Worm (Caenorhabditis elegans): ENCODE results near the gene F38B6.6.
A peak's percentile ranks its signal among the peaks of the same experiment; 100 is the strongest.

The F38B6.6 gene

DNA sequence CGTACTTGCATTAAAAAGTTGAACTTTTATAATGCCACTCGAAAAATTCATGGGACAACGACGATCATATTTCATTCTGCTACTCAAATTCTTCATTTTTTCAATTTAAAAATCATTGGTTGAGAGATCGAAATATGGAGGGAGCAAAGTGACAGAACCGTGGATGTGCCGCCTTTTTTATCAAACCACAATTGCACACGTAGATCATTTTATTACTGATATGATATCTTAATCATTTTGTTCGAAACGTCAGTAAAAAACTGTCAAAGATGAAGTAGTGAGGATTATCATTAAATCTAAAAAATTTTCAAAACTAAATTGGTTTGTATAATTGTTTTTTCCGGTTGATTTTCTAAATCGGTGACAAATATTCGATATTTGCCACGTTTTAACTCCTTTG, 35.7 kb downstream of the F38B6.6 start:
- TF ChIP-seq lim-7 (GFP tag; IDR thresholded peaks at IDR 0.05) = no peak
- no peak for TF ChIP-seq dmd-8 (GFP tag; IDR thresholded peaks at IDR 0.05)
- peak; percentile 62; the same call in 1 of the 2 replicates for TF ChIP-seq php-3 (GFP tag; IDR thresholded peaks at IDR 0.05)
- TF ChIP-seq ceh-82 (tag; optimal IDR thresholded peaks at IDR 0.05) = no peak
- peak in 1 of 2 experiments; percentile 34 for TF ChIP-seq unc-62 (GFP tag; optimal IDR thresholded peaks at IDR 0.05 in 1 of 2)
- TF ChIP-seq unc-62 (tag; optimal IDR thresholded peaks at IDR 0.05) = no peak
- no peak for TF ChIP-seq lin-39 (tag; optimal IDR thresholded peaks at IDR 0.05)
- TF ChIP-seq hlh-11 (tag; optimal IDR thresholded peaks at IDR 0.05) = peak; percentile 32
- TF ChIP-seq ZK546.5 (tag; optimal IDR thresholded peaks at IDR 0.05) = no peak
- no peak for TF ChIP-seq aly-2 (tag; optimal IDR thresholded peaks at IDR 0.05)
- peak; percentile 53 for TF ChIP-seq pqm-1 (tag; optimal IDR thresholded peaks at IDR 0.05)
- peak; percentile 79 for TF ChIP-seq dmd-6 (GFP tag; IDR thresholded peaks at IDR 0.05)
- no peak for TF ChIP-seq hlh-30 (tag; optimal IDR thresholded peaks at IDR 0.05; ENCODE audit: insufficient read depth)
- no peak for TF ChIP-seq Y75B8A.6 (GFP tag; IDR thresholded peaks at IDR 0.05)
- TF ChIP-seq dve-1 (tag; optimal IDR thresholded peaks at IDR 0.05; ENCODE audit: insufficient read depth) = peak; percentile 66
- TF ChIP-seq tra-1 (GFP tag; IDR thresholded peaks at IDR 0.05) = 0 out of 2 replicates have a peak, but pooled peaks have one; percentile 38
- TF ChIP-seq nhr-28 (tag; optimal IDR thresholded peaks at IDR 0.05) = peak; percentile 20

- TF ChIP-seq fos-1 (tag; optimal IDR thresholded peaks at IDR 0.05) (no peak), lin-13 (GFP tag; optimal IDR thresholded peaks at IDR 0.05) (no peak), attf-4 (tag; optimal IDR thresholded peaks at IDR 0.05) (no peak), ceh-32 (tag; optimal IDR thresholded peaks at IDR 0.05; ENCODE audit: poor library complexity) (no peak), sdz-12 (GFP tag; optimal IDR thresholded peaks at IDR 0.05) (no peak), nhr-77 (tag; optimal IDR thresholded peaks at IDR 0.05) (peak; percentile 57), aly-2 (tag; optimal IDR thresholded peaks at IDR 0.05) (no peak), ceh-62 (tag; optimal IDR thresholded peaks at IDR 0.05) (no peak), nhr-111 (GFP tag; optimal IDR thresholded peaks at IDR 0.05) (no peak), spr-3 (GFP tag; optimal IDR thresholded peaks at IDR 0.05) (no peak), ztf-7 (tag; optimal IDR thresholded peaks at IDR 0.05) (no peak), lin-39 (tag; optimal IDR thresholded peaks at IDR 0.05) (no peak), hlh-30 (tag; optimal IDR thresholded peaks at IDR 0.05; ENCODE audit: insufficient read depth) (peak; percentile 17), D1046.2 (GFP tag; IDR thresholded peaks at IDR 0.05) (no peak), zfp-2 (tag; optimal IDR thresholded peaks at IDR 0.05) (no peak), dve-1 (tag; optimal IDR thresholded peaks at IDR 0.05; ENCODE audit: insufficient read depth) (peak; percentile 34), dpl-1 (GFP tag; optimal IDR thresholded peaks at IDR 0.05) (no peak), mdl-1 (tag; optimal IDR thresholded peaks at IDR 0.05) (peak in 1 of 2 experiments; percentile 38), mxl-3 (GFP tag; optimal IDR thresholded peaks at IDR 0.05) (peak; percentile 14), lin-15B (tag; optimal IDR thresholded peaks at IDR 0.05) (no peak), nhr-237 (tag; optimal IDR thresholded peaks at IDR 0.05) (no peak), nhr-6 (tag; optimal IDR thresholded peaks at IDR 0.05) (no peak), lim-7 (GFP tag; IDR thresholded peaks at IDR 0.05) (no peak), ZK546.5 (tag; optimal IDR thresholded peaks at IDR 0.05) (no peak), gei-8 (GFP tag; optimal IDR thresholded peaks at IDR 0.05) (no peak), pha-4 (GFP tag; IDR thresholded peaks at IDR 0.05) (no peak), pha-4 (tag; optimal IDR thresholded peaks at IDR 0.05) (no peak), F37D6.2 (tag; optimal IDR thresholded peaks at IDR 0.05) (no peak), dmd-9 (GFP tag; IDR thresholded peaks at IDR 0.05) (no peak), pqm-1 (tag; optimal IDR thresholded peaks at IDR 0.05) (peak; percentile 56), nhr-25 (tag; optimal IDR thresholded peaks at IDR 0.05; ENCODE audit: borderline replicate concordance, insufficient read depth) (no peak), saeg-2 (GFP tag; IDR thresholded peaks at IDR 0.05) (no peak), R02D3.7 (tag; optimal IDR thresholded peaks at IDR 0.05) (no peak), nhr-10 (tag; optimal IDR thresholded peaks at IDR 0.05) (no peak), ceh-20 (GFP tag; IDR thresholded peaks at IDR 0.05) (no peak), nhr-28 (tag; optimal IDR thresholded peaks at IDR 0.05) (peak; percentile 78), mep-1 (tag; optimal IDR thresholded peaks at IDR 0.05) (peak; percentile 54), ceh-82 (tag; optimal IDR thresholded peaks at IDR 0.05) (no peak), lin-1 (GFP tag; IDR thresholded peaks at IDR 0.05) (no peak), ctbp-1 (GFP tag; IDR thresholded peaks at IDR 0.05) (no peak), ztf-11 (tag; optimal IDR thresholded peaks at IDR 0.05) (no peak), tag-97 (GFP tag; IDR thresholded peaks at IDR 0.05) (no peak), php-3 (GFP tag; IDR thresholded peaks at IDR 0.05) (no peak), hlh-11 (tag; optimal IDR thresholded peaks at IDR 0.05) (peak; percentile 75)
Observed at ce11 chrX:6653173-6653572, 36.7 kb downstream of the F38B6.6 start.

Measured in whole organism, L4 larva.